Worm (Caenorhabditis elegans): ENCODE data around the gene dod-19.

Gene dod-19

ce11 chrV:414630-415029, at the start of gene dod-19:
Gene dod-19, minus strand, starts transcription at chrV:414759.
- TF ChIP-seq ref-1 (GFP tag; conservative IDR thresholded peaks at IDR 0.05) (no peak), flt-1 (GFP tag; IDR thresholded peaks at IDR 0.05) (no peak)

ce11 chrV:462263-462662, 47.7 kb upstream of the dod-19 start, which contains the start of gene nhr-202:
Gene nhr-202, plus strand, starts transcription at chrV:462588.
- TF ChIP-seq ztf-29 (GFP tag; IDR thresholded peaks at IDR 0.05), result no peak
- no peak for TF ChIP-seq ztf-23 (GFP tag; IDR thresholded peaks at IDR 0.05)
- no peak for TF ChIP-seq med-1 (GFP tag; optimal IDR thresholded peaks at IDR 0.05; ENCODE audit: insufficient read depth)
- no peak for TF ChIP-seq cog-1 (tag; optimal IDR thresholded peaks at IDR 0.05)
- no peak for TF ChIP-seq T22C8.4 (GFP tag; IDR thresholded peaks at IDR 0.05)
- no peak for TF ChIP-seq ref-1 (GFP tag; conservative IDR thresholded peaks at IDR 0.05)
- TF ChIP-seq klf-2 (GFP tag; conservative IDR thresholded peaks at IDR 0.05), result no peak
- TF ChIP-seq flt-1 (GFP tag; IDR thresholded peaks at IDR 0.05), result no peak
- no peak for TF ChIP-seq tab-1 (GFP tag; IDR thresholded peaks at IDR 0.05)

- no peak for TF ChIP-seq ref-1 (GFP tag; conservative IDR thresholded peaks at IDR 0.05)
Measured at ce11 chrV:459464-459863, 44.9 kb upstream of the dod-19 start, which contains the start of gene nhr-203. Gene nhr-203, plus strand, starts transcription at chrV:459795.

ce11 chrV:457839-458238, 43.3 kb upstream of the dod-19 start:
- no peak for TF ChIP-seq klf-2 (GFP tag; conservative IDR thresholded peaks at IDR 0.05)
- TF ChIP-seq cog-1 (tag; optimal IDR thresholded peaks at IDR 0.05), result no peak
- TF ChIP-seq ztf-29 (GFP tag; IDR thresholded peaks at IDR 0.05), result no peak
- no peak for TF ChIP-seq med-1 (GFP tag; optimal IDR thresholded peaks at IDR 0.05; ENCODE audit: insufficient read depth)
- TF ChIP-seq tab-1 (GFP tag; IDR thresholded peaks at IDR 0.05), result no peak
- no peak for TF ChIP-seq ztf-23 (GFP tag; IDR thresholded peaks at IDR 0.05)
- no peak for TF ChIP-seq ref-1 (GFP tag; conservative IDR thresholded peaks at IDR 0.05)
- TF ChIP-seq T22C8.4 (GFP tag; IDR thresholded peaks at IDR 0.05), result no peak
- no peak for TF ChIP-seq flt-1 (GFP tag; IDR thresholded peaks at IDR 0.05)

- TF ChIP-seq ztf-29 (GFP tag; IDR thresholded peaks at IDR 0.05) (no peak), med-1 (GFP tag; optimal IDR thresholded peaks at IDR 0.05; ENCODE audit: insufficient read depth) (no peak), T22C8.4 (GFP tag; IDR thresholded peaks at IDR 0.05) (no peak), tab-1 (GFP tag; IDR thresholded peaks at IDR 0.05) (no peak), cog-1 (tag; optimal IDR thresholded peaks at IDR 0.05) (no peak), flt-1 (GFP tag; IDR thresholded peaks at IDR 0.05) (no peak), klf-2 (GFP tag; conservative IDR thresholded peaks at IDR 0.05) (no peak), ztf-23 (GFP tag; IDR thresholded peaks at IDR 0.05) (no peak), ref-1 (GFP tag; conservative IDR thresholded peaks at IDR 0.05) (no peak)
Measured at ce11 chrV:453569-453968, 39.0 kb upstream of the dod-19 start, which contains the start of gene nhr-98. Gene nhr-98, plus strand, starts transcription at chrV:453869.

ce11 chrV:450757-451501, 36.4 kb upstream of the dod-19 start, which contains the start of gene nhr-123:
Gene nhr-123, plus strand, starts transcription at chrV:451451.
- no peak for TF ChIP-seq flt-1 (GFP tag; IDR thresholded peaks at IDR 0.05)
- no peak for TF ChIP-seq ref-1 (GFP tag; conservative IDR thresholded peaks at IDR 0.05)
- no peak for TF ChIP-seq tab-1 (GFP tag; IDR thresholded peaks at IDR 0.05)
- no peak for TF ChIP-seq klf-2 (GFP tag; conservative IDR thresholded peaks at IDR 0.05)
- TF ChIP-seq T22C8.4 (GFP tag; IDR thresholded peaks at IDR 0.05), result no peak
- no peak for TF ChIP-seq ztf-29 (GFP tag; IDR thresholded peaks at IDR 0.05)
- no peak for TF ChIP-seq med-1 (GFP tag; optimal IDR thresholded peaks at IDR 0.05; ENCODE audit: insufficient read depth)
- no peak for TF ChIP-seq cog-1 (tag; optimal IDR thresholded peaks at IDR 0.05)
- no peak for TF ChIP-seq ztf-23 (GFP tag; IDR thresholded peaks at IDR 0.05)

ce11 chrV:449685-450084, 35.1 kb upstream of the dod-19 start, which contains the start of gene M02H5.8:
Gene M02H5.8, plus strand, starts transcription at chrV:449981.
- TF ChIP-seq flt-1 (GFP tag; IDR thresholded peaks at IDR 0.05) (no peak), T22C8.4 (GFP tag; IDR thresholded peaks at IDR 0.05) (no peak), tab-1 (GFP tag; IDR thresholded peaks at IDR 0.05) (no peak), med-1 (GFP tag; optimal IDR thresholded peaks at IDR 0.05; ENCODE audit: insufficient read depth) (no peak), cog-1 (tag; optimal IDR thresholded peaks at IDR 0.05) (no peak), ref-1 (GFP tag; conservative IDR thresholded peaks at IDR 0.05) (no peak), klf-2 (GFP tag; conservative IDR thresholded peaks at IDR 0.05) (no peak), ztf-23 (GFP tag; IDR thresholded peaks at IDR 0.05) (no peak), ztf-29 (GFP tag; IDR thresholded peaks at IDR 0.05) (no peak)

- TF ChIP-seq ref-1 (GFP tag; conservative IDR thresholded peaks at IDR 0.05) (no peak), cog-1 (tag; optimal IDR thresholded peaks at IDR 0.05) (no peak), ztf-29 (GFP tag; IDR thresholded peaks at IDR 0.05) (no peak), flt-1 (GFP tag; IDR thresholded peaks at IDR 0.05) (no peak), klf-2 (GFP tag; conservative IDR thresholded peaks at IDR 0.05) (no peak), tab-1 (GFP tag; IDR thresholded peaks at IDR 0.05) (no peak), med-1 (GFP tag; optimal IDR thresholded peaks at IDR 0.05; ENCODE audit: insufficient read depth) (no peak), T22C8.4 (GFP tag; IDR thresholded peaks at IDR 0.05) (no peak), ztf-23 (GFP tag; IDR thresholded peaks at IDR 0.05) (no peak)
Measured at ce11 chrV:449130-449529, 34.6 kb upstream of the dod-19 start, which contains the start of gene srh-35. Gene srh-35, minus strand, starts transcription at chrV:449230.

ce11 chrV:446988-447387, 32.4 kb upstream of the dod-19 start:
- 0 out of 2 replicates have a peak, but pooled peaks have one; percentile 40 for TF ChIP-seq tab-1 (GFP tag; IDR thresholded peaks at IDR 0.05)
- TF ChIP-seq ztf-29 (GFP tag; IDR thresholded peaks at IDR 0.05), result no peak
- 0 out of 2 replicates have a peak, but pooled peaks have one; percentile 32 for TF ChIP-seq flt-1 (GFP tag; IDR thresholded peaks at IDR 0.05)

ce11 chrV:446574-446973, 32.0 kb upstream of the dod-19 start, which contains the start of gene srh-34:
Gene srh-34, minus strand, starts transcription at chrV:446674.
- TF ChIP-seq flt-1 (GFP tag; IDR thresholded peaks at IDR 0.05) (no peak), med-1 (GFP tag; optimal IDR thresholded peaks at IDR 0.05; ENCODE audit: insufficient read depth) (no peak), T22C8.4 (GFP tag; IDR thresholded peaks at IDR 0.05) (no peak), klf-2 (GFP tag; conservative IDR thresholded peaks at IDR 0.05) (no peak), ref-1 (GFP tag; conservative IDR thresholded peaks at IDR 0.05) (no peak), ztf-29 (GFP tag; IDR thresholded peaks at IDR 0.05) (no peak), cog-1 (tag; optimal IDR thresholded peaks at IDR 0.05) (no peak), tab-1 (GFP tag; IDR thresholded peaks at IDR 0.05) (no peak), ztf-23 (GFP tag; IDR thresholded peaks at IDR 0.05) (no peak)

Measured in whole organism, midembryonic.